Fruit fly (Drosophila melanogaster) Kc167 (cell line): ENCODE measurements around the gene glu.

Experiments used
- Myc ChIP-seq: fragments of >200 bp; optimal IDR thresholded peaks from 2 replicates; lab custom pipeline; 2017; ENCODE audit warnings: missing external identifiers
- Sin3A ChIP-seq: fragments of >200 bp; optimal IDR thresholded peaks from 2 replicates; lab custom pipeline; 2018; ENCODE audit warnings: missing external identifiers
- h ChIP-seq: fragments of >200 bp; optimal IDR thresholded peaks from 3 replicates; lab custom pipeline; 2018; ENCODE audit warnings: missing external identifiers
- psq ChIP-seq: fragments of >200 bp; optimal IDR thresholded peaks from 2 replicates; lab custom pipeline; 2017; ENCODE audit warnings: missing external identifiers
- ttk ChIP-seq: sonication (Bioruptor generic); optimal IDR thresholded peaks from 2 replicates; lab custom pipeline; 2017; ENCODE audit warnings: missing external identifiers

- TF ChIP-seq ttk (no peak), h (lab: Kevin White, UChicago) (no peak), psq (no peak), Sin3A (no peak), Myc (lab: Kevin White, UChicago) (no peak)
Observed at dm6 chr2L:16764480-16764879, 26.3 kb upstream of the glu start.
